Worm (Caenorhabditis elegans): ENCODE measurements around the gene ent-4.
A peak's percentile ranks its signal among the peaks of the same experiment; 100 is the strongest.

The ent-4 gene

DNA sequence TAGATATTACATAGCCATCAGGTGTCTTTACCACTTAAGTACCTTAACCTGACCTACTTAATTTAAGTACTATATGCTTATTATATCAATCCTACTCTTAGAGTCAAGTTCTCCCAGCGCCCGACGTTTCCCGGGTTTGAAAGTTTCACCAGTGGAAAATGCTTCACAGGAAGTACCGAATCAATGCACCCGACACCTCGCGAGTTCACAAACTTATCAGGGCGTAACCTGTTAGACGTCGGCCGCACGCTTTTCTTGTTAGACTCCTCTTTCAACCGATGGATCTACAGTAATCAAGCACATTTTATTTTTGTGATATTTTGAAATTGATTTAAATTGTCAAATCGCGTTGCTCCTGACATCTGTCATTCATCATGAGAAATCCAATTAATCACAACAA, 31.4 kb upstream of the ent-4 start:
- TF ChIP-seq snpc-4 (tag; optimal IDR thresholded peaks at IDR 0.05) (peak; percentile 30), sma-3 (GFP tag; optimal IDR thresholded peaks at IDR 0.05) (no peak)

ce11 chrIV:13695720-13696364, 30.9 kb upstream of the ent-4 start:
- no peak for TF ChIP-seq aly-2 (tag; optimal IDR thresholded peaks at IDR 0.05)
- peak; percentile 42 for TF ChIP-seq nhr-25 (tag; optimal IDR thresholded peaks at IDR 0.05)
- TF ChIP-seq ceh-82 (tag; optimal IDR thresholded peaks at IDR 0.05), result no peak
- no peak for TF ChIP-seq skn-1 (tag; optimal IDR thresholded peaks at IDR 0.05)
- TF ChIP-seq zag-1 (tag; optimal IDR thresholded peaks at IDR 0.05), result peak; percentile 32
- no peak for TF ChIP-seq ztf-1 (GFP tag; conservative IDR thresholded peaks at IDR 0.05)
- peak; percentile 33 for TF ChIP-seq Y55F3AM.14 (GFP tag; optimal IDR thresholded peaks at IDR 0.05)
- peak; percentile 97 for TF ChIP-seq unc-62 (GFP tag; optimal IDR thresholded peaks at IDR 0.05)
- no peak for TF ChIP-seq lin-13 (GFP tag; optimal IDR thresholded peaks at IDR 0.05)
- no peak for TF ChIP-seq snpc-4 (tag; optimal IDR thresholded peaks at IDR 0.05)
- TF ChIP-seq elt-3 (tag; optimal IDR thresholded peaks at IDR 0.05), result no peak
- no peak for TF ChIP-seq unc-39 (tag; optimal IDR thresholded peaks at IDR 0.05)
- TF ChIP-seq nhr-129 (tag; optimal IDR thresholded peaks at IDR 0.05), result peak; percentile 78
- no peak for TF ChIP-seq nhr-6 (tag; optimal IDR thresholded peaks at IDR 0.05)
- no peak for TF ChIP-seq fos-1 (tag; optimal IDR thresholded peaks at IDR 0.05)
- no peak for TF ChIP-seq blmp-1 (tag; optimal IDR thresholded peaks at IDR 0.05; ENCODE audit: insufficient read depth)
- TF ChIP-seq nhr-10 (tag; optimal IDR thresholded peaks at IDR 0.05), result no peak
- no peak for TF ChIP-seq nhr-21 (tag; optimal IDR thresholded peaks at IDR 0.05)
- no peak for TF ChIP-seq dmd-4 (tag; optimal IDR thresholded peaks at IDR 0.05)
- TF ChIP-seq nhr-23 (tag; optimal IDR thresholded peaks at IDR 0.05), result no peak
- TF ChIP-seq lin-39 (tag; optimal IDR thresholded peaks at IDR 0.05), result peak; percentile 93
- TF ChIP-seq sem-4 (tag; optimal IDR thresholded peaks at IDR 0.05), result peak; percentile 27
- no peak for TF ChIP-seq egl-27 (tag; optimal IDR thresholded peaks at IDR 0.05)
- no peak for TF ChIP-seq C34F6.9 (tag; optimal IDR thresholded peaks at IDR 0.05)
- no peak for TF ChIP-seq elt-1 (tag; optimal IDR thresholded peaks at IDR 0.05)
- TF ChIP-seq mdl-1 (tag; optimal IDR thresholded peaks at IDR 0.05), result no peak
- TF ChIP-seq nhr-12 (tag; optimal IDR thresholded peaks at IDR 0.05), result no peak
- TF ChIP-seq lsy-2 (tag; optimal IDR thresholded peaks at IDR 0.05), result peak in 1 of 2 experiments; percentile 36
- peak; percentile 7 for TF ChIP-seq unc-55 (GFP tag; optimal IDR thresholded peaks at IDR 0.05)
- TF ChIP-seq sma-3 (GFP tag; optimal IDR thresholded peaks at IDR 0.05), result no peak
- TF ChIP-seq F13H6.1 (tag; optimal IDR thresholded peaks at IDR 0.05), result peak; percentile 68
- TF ChIP-seq R02D3.7 (tag; optimal IDR thresholded peaks at IDR 0.05), result no peak
- peak; percentile 19 for TF ChIP-seq crh-2 (tag; optimal IDR thresholded peaks at IDR 0.05)
- peak; percentile 98 for TF ChIP-seq ceh-16 (tag; optimal IDR thresholded peaks at IDR 0.05)
- peak; percentile 97 for TF ChIP-seq mab-5 (tag; optimal IDR thresholded peaks at IDR 0.05)
- TF ChIP-seq nhr-77 (tag; optimal IDR thresholded peaks at IDR 0.05), result no peak
- no peak for TF ChIP-seq lin-11 (tag; optimal IDR thresholded peaks at IDR 0.05)
- TF ChIP-seq alr-1 (tag; optimal IDR thresholded peaks at IDR 0.05), result no peak
- no peak for TF ChIP-seq nhr-237 (tag; optimal IDR thresholded peaks at IDR 0.05)
- TF ChIP-seq mbf-1 (tag; optimal IDR thresholded peaks at IDR 0.05), result no peak
- peak; percentile 37 for TF ChIP-seq sma-9 (GFP tag; optimal IDR thresholded peaks at IDR 0.05)
- no peak for TF ChIP-seq sma-9 (tag; optimal IDR thresholded peaks at IDR 0.05)

DNA sequence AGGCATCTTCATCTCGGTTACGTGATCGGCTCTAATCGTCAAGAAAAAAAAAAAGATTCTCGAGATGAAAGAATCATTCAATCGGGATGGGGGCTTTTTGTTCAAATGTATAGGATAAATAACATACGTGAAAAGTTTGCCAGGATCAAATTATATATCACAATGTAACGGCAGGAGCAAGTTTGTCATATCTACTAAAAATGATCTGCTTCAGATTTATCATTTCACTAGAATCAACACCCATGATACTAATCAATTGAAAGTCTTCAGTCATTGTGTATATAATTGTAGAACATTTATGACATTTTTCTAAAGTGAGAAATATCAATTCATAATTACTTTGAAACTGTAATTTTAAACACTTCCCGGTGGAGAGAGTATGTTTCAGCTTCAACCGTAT, 29.8 kb upstream of the ent-4 start:
- TF ChIP-seq elt-3 (tag; optimal IDR thresholded peaks at IDR 0.05), result no peak
- no peak for TF ChIP-seq mab-5 (tag; optimal IDR thresholded peaks at IDR 0.05)
- TF ChIP-seq F13H6.1 (tag; optimal IDR thresholded peaks at IDR 0.05), result no peak
- no peak for TF ChIP-seq snpc-4 (tag; optimal IDR thresholded peaks at IDR 0.05)
- TF ChIP-seq lin-11 (tag; optimal IDR thresholded peaks at IDR 0.05), result no peak
- TF ChIP-seq egl-27 (tag; optimal IDR thresholded peaks at IDR 0.05), result no peak
- TF ChIP-seq fos-1 (tag; optimal IDR thresholded peaks at IDR 0.05), result no peak
- TF ChIP-seq mbf-1 (tag; optimal IDR thresholded peaks at IDR 0.05), result no peak
- TF ChIP-seq ztf-1 (GFP tag; conservative IDR thresholded peaks at IDR 0.05), result no peak
- TF ChIP-seq nhr-12 (tag; optimal IDR thresholded peaks at IDR 0.05), result no peak
- TF ChIP-seq mdl-1 (tag; optimal IDR thresholded peaks at IDR 0.05), result no peak
- TF ChIP-seq nhr-77 (tag; optimal IDR thresholded peaks at IDR 0.05), result no peak
- TF ChIP-seq nhr-21 (tag; optimal IDR thresholded peaks at IDR 0.05), result no peak
- no peak for TF ChIP-seq ZK546.5 (tag; optimal IDR thresholded peaks at IDR 0.05)
- no peak for TF ChIP-seq ztf-11 (tag; optimal IDR thresholded peaks at IDR 0.05)
- TF ChIP-seq sma-9 (GFP tag; optimal IDR thresholded peaks at IDR 0.05), result no peak
- no peak for TF ChIP-seq sma-9 (tag; optimal IDR thresholded peaks at IDR 0.05)
- no peak for TF ChIP-seq nhr-6 (tag; optimal IDR thresholded peaks at IDR 0.05)
- TF ChIP-seq nhr-25 (tag; optimal IDR thresholded peaks at IDR 0.05), result no peak
- TF ChIP-seq dmd-4 (tag; optimal IDR thresholded peaks at IDR 0.05), result no peak
- TF ChIP-seq nhr-11 (tag; optimal IDR thresholded peaks at IDR 0.05), result no peak

Data from whole organism, L2 larva.